Worm (Caenorhabditis elegans) whole organism, late embryonic: Measurements from ENCODE around the gene suex-1.
"Not testable (repeated sequence)": the region's sequence is repeated elsewhere in the genome, so short reads cannot be mapped to it uniquely, and the experiment has no call there.

Source experiments
- C38D4.7 ChIP-seq: fragments of 200-800 bp; sonication (Bioruptor generic); optimal IDR thresholded peaks from 2 replicates; lab custom pipeline; 2018; ENCODE audit warnings: mild to moderate bottlenecking, missing genetic modification characterization, moderate library complexity, missing compliant biosample characterization
- F13H6.1 ChIP-seq: sonication (generic microtip); optimal IDR thresholded peaks from 2 replicates; lab custom pipeline; 2016; ENCODE audit warnings: missing genetic modification characterization, missing compliant biosample characterization
- K09A11.1 ChIP-seq: sonication (generic microtip); optimal IDR thresholded peaks from 2 replicates; lab custom pipeline; 2017; ENCODE audit warnings: antibody characterized with exemption, mild to moderate bottlenecking, missing genetic modification characterization, missing compliant biosample characterization; ENCODE audit not compliant: insufficient read depth
- ama-1 ChIP-seq: fragments of 150-350 bp; optimal IDR thresholded peaks from 2 replicates; lab custom pipeline; 2014
- ceh-19 ChIP-seq: fragments of 200-800 bp; sonication (Bioruptor generic); optimal IDR thresholded peaks from 2 replicates; lab custom pipeline; 2018; ENCODE audit warnings: mild to moderate bottlenecking, missing genetic modification characterization, missing compliant biosample characterization
- ceh-2 ChIP-seq: sonication (generic microtip); optimal IDR thresholded peaks from 2 replicates; lab custom pipeline; 2016; ENCODE audit warnings: missing genotype, missing genetic modification characterization, missing compliant biosample characterization
- ceh-30 ChIP-seq: fragments of 150-350 bp; optimal IDR thresholded peaks from 2 replicates; lab custom pipeline; 2014; ENCODE audit warnings: missing biosample characterization, missing genetic modification characterization
- ceh-31 ChIP-seq: sonication (generic microtip); optimal IDR thresholded peaks from 2 replicates; lab custom pipeline; 2016; ENCODE audit warnings: missing genetic modification characterization, missing compliant biosample characterization
- ceh-45 ChIP-seq: fragments of 200-800 bp; sonication (Bioruptor generic); IDR thresholded peaks from 2 replicates; pipeline ENCODE4 v1.3.6; 2022; ENCODE audit warnings: missing genetic modification reagents, missing genetic modification characterization, missing compliant biosample characterization
- ceh-48 ChIP-seq: sonication (generic microtip); optimal IDR thresholded peaks from 2 replicates; lab custom pipeline; 2016; ENCODE audit warnings: missing genetic modification characterization, inconsistent platforms, missing compliant biosample characterization
- ceh-6 ChIP-seq: fragments of 200-800 bp; sonication (Bioruptor generic); optimal IDR thresholded peaks from 2 replicates; lab custom pipeline; 2018; ENCODE audit warnings: mild to moderate bottlenecking, missing genetic modification characterization, missing compliant biosample characterization
- ceh-9 ChIP-seq: sonication (generic microtip); optimal IDR thresholded peaks from 2 replicates; lab custom pipeline; 2016; ENCODE audit warnings: mild to moderate bottlenecking, missing genetic modification characterization, inconsistent platforms, missing compliant biosample characterization
- che-1 ChIP-seq: sonication (generic microtip); optimal IDR thresholded peaks from 2 replicates; lab custom pipeline; 2016; ENCODE audit warnings: mild to moderate bottlenecking, missing genetic modification characterization, missing compliant biosample characterization
- elt-2 ChIP-seq: sonication (generic microtip); optimal IDR thresholded peaks from 2 replicates; lab custom pipeline; 2016; ENCODE audit warnings: missing genetic modification reagents, missing genetic modification characterization, missing compliant biosample characterization
- elt-4 ChIP-seq: sonication (generic microtip); optimal IDR thresholded peaks from 2 replicates; lab custom pipeline; 2016; ENCODE audit warnings: missing genetic modification characterization, missing compliant biosample characterization
- fkh-10 ChIP-seq: fragments of 150-350 bp; optimal IDR thresholded peaks from 2 replicates; lab custom pipeline; 2014; ENCODE audit warnings: missing biosample characterization, missing genetic modification reagents, missing genetic modification characterization
- fkh-6 ChIP-seq: sonication (generic microtip); optimal IDR thresholded peaks from 2 replicates; lab custom pipeline; 2016; ENCODE audit warnings: missing genetic modification characterization, missing compliant biosample characterization
- gmeb-2 ChIP-seq: sonication (generic microtip); optimal IDR thresholded peaks from 2 replicates; lab custom pipeline; 2016; ENCODE audit warnings: missing genetic modification characterization, inconsistent platforms, missing compliant biosample characterization
- hlh-13 ChIP-seq: fragments of 200-800 bp; sonication (Bioruptor generic); optimal IDR thresholded peaks from 2 replicates; lab custom pipeline; 2018; ENCODE audit warnings: mild to moderate bottlenecking, missing genetic modification characterization, missing compliant biosample characterization
- hlh-30 ChIP-seq: sonication (generic microtip); optimal IDR thresholded peaks from 2 replicates; lab custom pipeline; 2017; ENCODE audit warnings: antibody characterized with exemption, missing genetic modification characterization, missing compliant biosample characterization; ENCODE audit not compliant: insufficient read depth
- lim-6 ChIP-seq: sonication (generic microtip); optimal IDR thresholded peaks from 2 replicates; lab custom pipeline; 2016; ENCODE audit warnings: missing genetic modification characterization, missing compliant biosample characterization
- lin-11 ChIP-seq: fragments of 200-800 bp; sonication (Bioruptor generic); optimal IDR thresholded peaks from 2 replicates; lab custom pipeline; 2018; ENCODE audit warnings: mild to moderate bottlenecking, missing genetic modification characterization, missing compliant biosample characterization
- madf-2 ChIP-seq: sonication (generic microtip); optimal IDR thresholded peaks from 2 replicates; lab custom pipeline; 2017; ENCODE audit warnings: missing genetic modification characterization, missing compliant biosample characterization
- nfya-1 ChIP-seq: sonication (generic microtip); optimal IDR thresholded peaks from 2 replicates; lab custom pipeline; 2017; ENCODE audit warnings: missing genetic modification characterization, mild to moderate bottlenecking, missing compliant biosample characterization, antibody characterized with exemption, moderate library complexity
- nhr-11 ChIP-seq: fragments of 150-350 bp; optimal IDR thresholded peaks from 2 replicates; lab custom pipeline; 2014; ENCODE audit warnings: missing biosample characterization, missing genetic modification characterization
- odd-2 ChIP-seq: sonication (generic microtip); optimal IDR thresholded peaks from 2 replicates; lab custom pipeline; 2017; ENCODE audit warnings: antibody characterized with exemption, mild to moderate bottlenecking, missing genetic modification characterization, missing compliant biosample characterization
- pha-2 ChIP-seq: sonication (generic microtip); optimal IDR thresholded peaks from 2 replicates; lab custom pipeline; 2017; ENCODE audit warnings: mild to moderate bottlenecking, missing genetic modification characterization, missing compliant biosample characterization
- pha-4 ChIP-seq: fragments of 150-350 bp; optimal IDR thresholded peaks from 2 replicates; lab custom pipeline; 2018; ENCODE audit warnings: missing biosample characterization, missing genetic modification reagents, missing genetic modification characterization
- sdc-2 ChIP-seq: sonication (generic microtip); optimal IDR thresholded peaks from 2 replicates; lab custom pipeline; 2016; ENCODE audit warnings: missing genotype, missing genetic modification characterization, missing compliant biosample characterization
- sox-2 ChIP-seq: fragments of 200-800 bp; sonication (Bioruptor generic); IDR thresholded peaks from 2 replicates; pipeline ENCODE4 v1.3.6; 2022; ENCODE audit warnings: missing genetic modification reagents, missing genetic modification characterization, missing compliant biosample characterization
- tbx-2 ChIP-seq: sonication (generic microtip); optimal IDR thresholded peaks from 2 replicates; lab custom pipeline; 2016; ENCODE audit warnings: missing genetic modification characterization, missing compliant biosample characterization
- tbx-7 ChIP-seq: sonication (generic microtip); optimal IDR thresholded peaks from 2 replicates; lab custom pipeline; 2016; ENCODE audit warnings: missing genotype, missing genetic modification characterization, missing compliant biosample characterization
- ttx-3 ChIP-seq: sonication (generic microtip); optimal IDR thresholded peaks from 2 replicates; lab custom pipeline; 2016; ENCODE audit warnings: missing genetic modification reagents, missing genetic modification characterization, missing compliant biosample characterization
- unc-42 ChIP-seq: sonication (generic microtip); optimal IDR thresholded peaks from 2 replicates; lab custom pipeline; 2016; ENCODE audit warnings: missing genotype, missing genetic modification characterization, missing compliant biosample characterization
- unc-55 ChIP-seq: sonication (generic microtip); optimal IDR thresholded peaks from 2 replicates; lab custom pipeline; 2017; ENCODE audit warnings: missing biosample characterization, missing genetic modification reagents, missing genetic modification characterization
- ztf-16 ChIP-seq: sonication (generic microtip); optimal IDR thresholded peaks from 2 replicates; lab custom pipeline; 2017; ENCODE audit warnings: missing genetic modification characterization, missing compliant biosample characterization

The suex-1 gene

ce11 chrII:5534939-5535338 lies 36.9 kb upstream of the suex-1 start, which contains the start of gene hlh-25:
TSS of gene hlh-25 (plus strand) at chrII:5535239.
- not testable (repeated sequence) for TF ChIP-seq hlh-30 (tag; lab: Kevin White, UChicago); lin-11 (tag; lab: Kevin White, UChicago); fkh-10
- TF ChIP-seq, all 69 proteins: peak for 0; not testable (repeated sequence) for 69

ce11 chrII:5533642-5534041 lies 35.6 kb upstream of the suex-1 start, which contains the start of gene hlh-26:
TSS of gene hlh-26 (minus strand) at chrII:5533742.
- TF ChIP-seq ceh-30 (tag; lab: Kevin White, UChicago) (no peak), ceh-19 (GFP tag; lab: Kevin White, UChicago) (no peak), lin-11 (tag; lab: Kevin White, UChicago) (no peak), ceh-9 (tag; lab: Kevin White, UChicago) (no peak), F13H6.1 (tag; lab: Kevin White, UChicago) (no peak)
- TF ChIP-seq, all 69 proteins: peak for 0

- TF ChIP-seq ztf-16 (no peak), elt-2 (tag; lab: Kevin White, UChicago) (no peak), ceh-6 (GFP tag; lab: Kevin White, UChicago) (no peak), lim-6 (tag; lab: Kevin White, UChicago) (no peak), ttx-3 (no peak), tbx-2 (tag; lab: Kevin White, UChicago) (no peak), unc-55 (GFP tag; lab: Kevin White, UChicago) (no peak), ceh-48 (tag; lab: Kevin White, UChicago) (no peak), unc-42 (tag; lab: Kevin White, UChicago) (no peak), K09A11.1 (no peak), fkh-6 (tag; lab: Kevin White, UChicago) (no peak), ama-1 (lab: Kevin White, UChicago) (no peak), che-1 (tag; lab: Kevin White, UChicago) (no peak), sdc-2 (tag; lab: Kevin White, UChicago) (no peak), hlh-13 (GFP tag; lab: Kevin White, UChicago) (no peak), ceh-45 (GFP tag; lab: Robert Waterston, UW) (no peak), pha-4 (tag; lab: Kevin White, UChicago) (no peak)
- TF ChIP-seq, all 69 proteins: peak for 0
Measured at ce11 chrII:5531855-5532328, 33.8 kb upstream of the suex-1 start, which contains the start of gene C17C3.9. TSS of gene C17C3.9 (minus strand) at chrII:5532278.

ce11 chrII:5527841-5528240 lies 29.8 kb upstream of the suex-1 start, which contains the start of gene ZK177.1:
TSS of gene ZK177.1 (plus strand) at chrII:5528141.
- TF ChIP-seq elt-2 (tag; lab: Kevin White, UChicago) (no peak), ama-1 (lab: Kevin White, UChicago) (no peak), ztf-16 (no peak), madf-2 (tag; lab: Kevin White, UChicago) (no peak), K09A11.1 (no peak), nhr-11 (tag; lab: Kevin White, UChicago) (no peak), elt-4 (no peak), nfya-1 (tag; lab: Kevin White, UChicago) (no peak), sox-2 (no peak), pha-4 (tag; lab: Kevin White, UChicago) (no peak)

- TF ChIP-seq madf-2 (tag; lab: Kevin White, UChicago) (no peak), F13H6.1 (tag; lab: Kevin White, UChicago) (no peak), gmeb-2 (tag; lab: Kevin White, UChicago) (no peak), sdc-2 (tag; lab: Kevin White, UChicago) (no peak), che-1 (tag; lab: Kevin White, UChicago) (no peak), ceh-30 (tag; lab: Kevin White, UChicago) (no peak), ceh-2 (tag; lab: Kevin White, UChicago) (no peak), ceh-31 (tag; lab: Kevin White, UChicago) (no peak), sox-2 (no peak), nfya-1 (tag; lab: Kevin White, UChicago) (no peak), pha-2 (tag; lab: Kevin White, UChicago) (no peak), tbx-7 (tag; lab: Kevin White, UChicago) (no peak), ttx-3 (no peak), hlh-13 (GFP tag; lab: Kevin White, UChicago) (no peak), C38D4.7 (no peak), ztf-16 (no peak), odd-2 (tag; lab: Kevin White, UChicago) (no peak)
Measured at ce11 chrII:5525297-5525696, 27.2 kb upstream of the suex-1 start, which contains the start of gene tbx-35. TSS of gene tbx-35 (minus strand) at chrII:5525397.
